Worm (Caenorhabditis elegans) whole organism, L3 larva: ENCODE measurements around the gene txt-1.

Experiments
- ceh-28 ChIP-seq: fragments of 150-350 bp; optimal IDR thresholded peaks from 2 replicates; lab custom pipeline; 2014; ENCODE audit warnings: missing biosample characterization, missing genetic modification reagents, missing genetic modification characterization
- nfya-1 ChIP-seq: sonication (generic microtip); optimal IDR thresholded peaks from 2 replicates; lab custom pipeline; 2017; ENCODE audit warnings: missing genetic modification characterization, mild to moderate bottlenecking, missing compliant biosample characterization, antibody characterized with exemption, moderate library complexity; ENCODE audit not compliant: insufficient read depth
- nhr-11 ChIP-seq: fragments of 150-350 bp; optimal IDR thresholded peaks from 2 replicates; lab custom pipeline; 2014; ENCODE audit warnings: missing biosample characterization, missing genetic modification characterization
- nhr-237 ChIP-seq: fragments of 150-350 bp; optimal IDR thresholded peaks from 2 replicates; lab custom pipeline; 2014; ENCODE audit warnings: missing biosample characterization, missing genetic modification characterization
- unc-62 ChIP-seq: fragments of 150-350 bp; sonication (generic microtip); optimal IDR thresholded peaks from 4 replicates; lab custom pipeline; 2014; ENCODE audit warnings: missing biosample characterization, missing genetic modification reagents, missing genetic modification characterization

DNA sequence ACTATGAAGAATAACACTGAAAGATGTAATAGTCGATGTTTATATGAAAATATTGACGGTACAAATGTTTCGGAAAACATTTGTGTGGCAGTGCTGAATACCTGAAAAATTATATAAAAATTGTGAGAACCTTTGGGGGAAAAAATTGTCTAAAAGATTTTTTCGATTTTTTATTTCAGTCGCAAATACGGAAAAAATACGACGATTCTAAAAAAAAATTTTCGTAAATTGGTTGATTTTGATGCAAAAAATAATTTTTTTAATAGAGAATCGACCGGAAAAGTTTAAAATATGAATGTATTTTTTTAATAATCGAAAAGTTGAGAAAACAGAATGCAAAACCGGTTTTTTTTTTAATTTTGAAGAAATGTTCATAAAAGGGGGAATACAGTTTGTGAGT lies 10.8 kb upstream of the txt-1 start, which contains the start of gene C50D2.7:
- TF ChIP-seq nhr-11 (tag; lab: Kevin White, UChicago), result no peak
- TF ChIP-seq unc-62 (GFP tag; lab: Kevin White, UChicago), result no peak
- no peak for TF ChIP-seq nfya-1
- TF ChIP-seq nhr-237 (tag; lab: Kevin White, UChicago), result no peak
- no peak for TF ChIP-seq ceh-28 (tag; lab: Kevin White, UChicago)
